Worm (Caenorhabditis elegans) whole organism, early embryonic: ENCODE results near the gene frpr-4.

Experiments
- B0310.2 ChIP-seq: sonication (generic microtip); optimal IDR thresholded peaks from 2 replicates; lab custom pipeline; 2016; ENCODE audit warnings: mild to moderate bottlenecking, missing genetic modification characterization, missing compliant biosample characterization
- F13C5.2 ChIP-seq: sonication (generic microtip); optimal IDR thresholded peaks from 2 replicates; lab custom pipeline; 2017; ENCODE audit warnings: mild to moderate bottlenecking, missing genetic modification characterization, inconsistent platforms, missing compliant biosample characterization
- aly-1 ChIP-seq: sonication (generic microtip); optimal IDR thresholded peaks from 2 replicates; lab custom pipeline; 2016; ENCODE audit warnings: missing genetic modification characterization, missing compliant biosample characterization
- ama-1 ChIP-seq: fragments of 150-350 bp; optimal IDR thresholded peaks from 2 replicates; lab custom pipeline; 2014
- ceh-13 ChIP-seq: fragments of 200-800 bp; sonication (Bioruptor generic); optimal IDR thresholded peaks from 2 replicates; lab custom pipeline; 2018; ENCODE audit warnings: mild to moderate bottlenecking, missing genetic modification characterization, missing compliant biosample characterization
- ceh-36 ChIP-seq: sonication (generic microtip); optimal IDR thresholded peaks from 2 replicates; lab custom pipeline; 2016; ENCODE audit warnings: missing genetic modification characterization, inconsistent platforms, missing compliant biosample characterization
- ets-7 ChIP-seq: sonication (generic microtip); optimal IDR thresholded peaks from 2 replicates; lab custom pipeline; 2016; ENCODE audit warnings: missing genotype, missing genetic modification characterization, missing compliant biosample characterization
- flt-1 ChIP-seq: fragments of 200-800 bp; sonication (Bioruptor generic); IDR thresholded peaks from 2 replicates; pipeline ENCODE4 v1.3.6; 2022; ENCODE audit warnings: missing genetic modification characterization, missing compliant biosample characterization
- hmbx-1 ChIP-seq: sonication (generic microtip); optimal IDR thresholded peaks from 2 replicates; lab custom pipeline; 2016; ENCODE audit warnings: mild to moderate bottlenecking, missing genetic modification characterization, missing compliant biosample characterization
- hmg-4 ChIP-seq: fragments of 200-800 bp; sonication (Bioruptor generic); optimal IDR thresholded peaks from 2 replicates; lab custom pipeline; 2018; ENCODE audit warnings: mild to moderate bottlenecking, missing genetic modification characterization, missing compliant biosample characterization
- hnd-1 ChIP-seq: sonication (generic microtip); optimal IDR thresholded peaks from 2 replicates; lab custom pipeline; 2016; ENCODE audit warnings: missing genetic modification characterization, missing compliant biosample characterization
- pes-1 ChIP-seq: fragments of 200-800 bp; sonication (Bioruptor generic); IDR thresholded peaks from 2 replicates; pipeline ENCODE4 v1.3.6; 2022; ENCODE audit warnings: missing genetic modification reagents, missing genetic modification characterization, missing compliant biosample characterization
- scrt-1 ChIP-seq: fragments of 200-800 bp; sonication (Bioruptor generic); IDR thresholded peaks from 2 replicates; pipeline ENCODE4 v1.3.6; 2022; ENCODE audit warnings: missing genetic modification characterization, missing compliant biosample characterization
- sea-1 ChIP-seq: fragments of 200-800 bp; sonication (Bioruptor generic); conservative IDR thresholded peaks from 2 replicates; pipeline ENCODE4 v1.3.6; 2022; ENCODE audit warnings: missing genetic modification characterization, missing compliant biosample characterization
- tbx-11 ChIP-seq: fragments of 200-800 bp; sonication (Bioruptor generic); IDR thresholded peaks from 2 replicates; pipeline ENCODE4 v1.3.6; 2022; ENCODE audit warnings: missing genetic modification characterization, missing compliant biosample characterization
- tbx-37 ChIP-seq: fragments of 200-800 bp; sonication (Bioruptor generic); conservative IDR thresholded peaks from 2 replicates; pipeline ENCODE4 v1.3.6; 2022; ENCODE audit warnings: missing genetic modification reagents, missing genetic modification characterization, missing compliant biosample characterization
- tra-4 ChIP-seq: sonication (generic microtip); optimal IDR thresholded peaks from 2 replicates; lab custom pipeline; 2017; ENCODE audit warnings: missing genetic modification characterization, missing compliant biosample characterization

The frpr-4 gene

DNA sequence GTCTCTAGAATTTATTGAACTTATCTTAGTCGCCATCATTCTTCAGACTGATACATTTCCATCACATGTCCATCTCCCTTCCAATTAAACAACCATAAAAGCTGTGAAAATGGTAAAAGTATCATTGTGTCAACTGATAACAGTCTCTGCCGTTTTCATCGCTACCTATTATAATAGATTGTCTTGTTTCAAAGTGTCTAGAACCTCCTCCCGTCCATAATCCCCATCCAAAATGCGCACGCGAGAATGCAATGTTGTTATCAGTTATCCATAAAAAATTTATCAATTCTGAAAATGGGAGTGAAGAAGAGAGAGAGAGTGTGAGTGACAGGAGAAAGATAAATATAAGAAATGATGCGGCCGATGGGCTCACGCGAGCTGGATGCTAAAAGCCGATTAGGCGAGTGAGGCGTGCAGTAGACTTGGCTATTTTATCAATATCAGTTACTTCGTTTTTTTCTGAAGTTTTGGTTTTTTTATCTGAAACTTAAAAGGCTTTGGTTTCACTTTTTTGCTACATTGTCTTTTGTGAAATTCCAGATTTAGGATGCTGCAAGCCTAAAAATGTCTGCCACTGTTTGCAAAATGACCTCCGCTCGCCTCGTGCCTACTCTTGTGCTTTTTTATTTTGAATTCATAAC, 53.3 kb downstream of the frpr-4 start:
- TF ChIP-seq tbx-11 (GFP tag; lab: Robert Waterston, UW), result no peak
- TF ChIP-seq pes-1, result no peak
- no peak for TF ChIP-seq B0310.2 (tag; lab: Kevin White, UChicago)
- TF ChIP-seq tra-4 (tag; lab: Kevin White, UChicago), result no peak
- no peak for TF ChIP-seq hmbx-1
- no peak for TF ChIP-seq aly-1 (tag; lab: Kevin White, UChicago)
- TF ChIP-seq hnd-1 (tag; lab: Kevin White, UChicago), result no peak
- no peak for TF ChIP-seq hmg-4 (GFP tag; lab: Kevin White, UChicago)
- TF ChIP-seq tbx-37 (GFP tag; lab: Robert Waterston, UW), result no peak
- TF ChIP-seq sea-1, result no peak
- TF ChIP-seq ceh-13 (GFP tag; lab: Kevin White, UChicago), result no peak
- no peak for TF ChIP-seq ets-7 (tag; lab: Kevin White, UChicago)
- TF ChIP-seq F13C5.2 (tag; lab: Kevin White, UChicago), result no peak
- TF ChIP-seq ceh-36 (tag; lab: Kevin White, UChicago), result no peak
- no peak for TF ChIP-seq ama-1 (lab: Kevin White, UChicago)
- no peak for TF ChIP-seq flt-1 (GFP tag; lab: Robert Waterston, UW)
- no peak for TF ChIP-seq scrt-1

DNA sequence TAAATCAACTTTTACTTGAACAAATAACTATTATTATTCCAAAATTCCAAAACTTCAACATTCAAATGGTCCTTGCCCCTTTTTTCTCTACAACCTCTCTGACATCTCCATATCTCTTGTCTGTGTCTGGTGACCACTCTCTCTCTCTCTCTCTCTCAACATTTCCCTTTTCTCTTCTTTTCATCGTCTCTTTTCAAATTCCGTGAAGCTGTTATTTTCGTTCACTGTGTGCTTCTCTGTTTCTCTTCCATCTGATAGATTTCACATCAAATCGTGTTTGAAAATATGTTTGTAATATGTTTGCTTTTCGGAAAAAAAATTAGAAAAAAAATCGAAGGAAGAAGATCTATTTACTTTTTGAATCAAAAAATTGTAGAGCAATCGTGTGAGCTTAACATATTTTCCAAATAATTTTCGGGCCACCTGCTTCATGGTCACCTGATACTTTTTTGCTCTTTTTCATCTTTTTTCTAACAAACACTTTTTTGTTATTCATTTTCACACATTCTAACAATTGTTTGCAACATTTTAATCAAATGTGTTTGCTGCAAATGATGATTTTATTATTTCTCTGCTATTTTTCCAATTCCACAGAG, 54.2 kb downstream of the frpr-4 start:
- TF ChIP-seq ama-1 (lab: Kevin White, UChicago), result no peak
- no peak for TF ChIP-seq tra-4 (tag; lab: Kevin White, UChicago)
- no peak for TF ChIP-seq tbx-37 (GFP tag; lab: Robert Waterston, UW)
- TF ChIP-seq aly-1 (tag; lab: Kevin White, UChicago), result no peak
- no peak for TF ChIP-seq flt-1 (GFP tag; lab: Robert Waterston, UW)
- TF ChIP-seq hmbx-1, result no peak
- TF ChIP-seq sea-1, result no peak
- TF ChIP-seq ceh-13 (GFP tag; lab: Kevin White, UChicago), result no peak
- TF ChIP-seq F13C5.2 (tag; lab: Kevin White, UChicago), result no peak
- TF ChIP-seq tbx-11 (GFP tag; lab: Robert Waterston, UW), result no peak
- no peak for TF ChIP-seq hmg-4 (GFP tag; lab: Kevin White, UChicago)
- no peak for TF ChIP-seq hnd-1 (tag; lab: Kevin White, UChicago)
- TF ChIP-seq ceh-36 (tag; lab: Kevin White, UChicago), result no peak
- TF ChIP-seq pes-1, result no peak
